Fruit fly (Drosophila melanogaster) Kc167 (cell line): Measurements from ENCODE around the gene Clp.

Source experiments
- Myc ChIP-seq: fragments of >200 bp; optimal IDR thresholded peaks from 2 replicates; lab custom pipeline; 2017; ENCODE audit warnings: missing external identifiers
- Sin3A ChIP-seq: fragments of >200 bp; optimal IDR thresholded peaks from 2 replicates; lab custom pipeline; 2018; ENCODE audit warnings: missing external identifiers
- h ChIP-seq: fragments of >200 bp; optimal IDR thresholded peaks from 3 replicates; lab custom pipeline; 2018; ENCODE audit warnings: missing external identifiers
- insv ChIP-seq: fragments of >200 bp; optimal IDR thresholded peaks from 3 replicates; lab custom pipeline; 2018; ENCODE audit warnings: missing external identifiers
- psq ChIP-seq: fragments of >200 bp; optimal IDR thresholded peaks from 2 replicates; lab custom pipeline; 2017; ENCODE audit warnings: missing external identifiers
- ttk ChIP-seq: sonication (Bioruptor generic); optimal IDR thresholded peaks from 2 replicates; lab custom pipeline; 2017; ENCODE audit warnings: missing external identifiers

Clp gene

DNA sequence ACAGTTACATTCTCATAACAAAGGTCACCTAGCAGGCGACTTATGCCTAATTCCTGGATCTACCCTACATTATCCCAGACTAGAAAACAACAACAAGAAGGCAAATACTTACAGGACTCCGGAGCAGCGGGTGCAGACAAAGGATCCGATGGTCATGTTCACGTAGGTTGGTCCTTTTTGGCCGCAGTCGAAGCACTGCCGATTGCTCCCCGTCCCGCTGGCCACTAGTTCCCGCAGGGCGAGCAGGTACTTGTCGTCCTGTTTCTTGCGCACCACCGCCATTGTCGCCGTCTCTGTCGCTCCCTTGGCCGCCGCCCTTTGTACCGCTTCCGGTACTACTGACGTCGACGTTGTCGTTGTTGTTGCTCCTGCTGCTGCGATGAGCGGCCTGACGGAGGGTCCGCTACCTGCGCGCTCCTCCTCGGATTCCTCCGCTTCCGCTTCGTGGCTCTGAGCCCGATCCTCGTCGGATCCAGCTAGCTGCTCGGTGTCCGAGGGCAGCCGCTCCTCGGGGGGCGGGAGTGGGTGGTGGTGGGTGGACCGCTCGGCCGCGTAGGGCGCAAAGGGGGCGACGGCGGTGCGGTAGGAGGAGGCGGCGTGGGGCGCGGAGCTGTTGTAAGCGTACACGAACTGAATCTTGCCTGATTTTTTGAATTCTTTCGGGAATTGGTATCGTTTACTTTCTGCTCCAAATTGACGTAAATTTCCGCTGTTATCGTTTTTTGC lies 30.2 kb downstream of the Clp start:
- no peak for TF ChIP-seq Sin3A (lab: Kevin White, UChicago)
- TF ChIP-seq ttk, result peak; percentile 97

DNA sequence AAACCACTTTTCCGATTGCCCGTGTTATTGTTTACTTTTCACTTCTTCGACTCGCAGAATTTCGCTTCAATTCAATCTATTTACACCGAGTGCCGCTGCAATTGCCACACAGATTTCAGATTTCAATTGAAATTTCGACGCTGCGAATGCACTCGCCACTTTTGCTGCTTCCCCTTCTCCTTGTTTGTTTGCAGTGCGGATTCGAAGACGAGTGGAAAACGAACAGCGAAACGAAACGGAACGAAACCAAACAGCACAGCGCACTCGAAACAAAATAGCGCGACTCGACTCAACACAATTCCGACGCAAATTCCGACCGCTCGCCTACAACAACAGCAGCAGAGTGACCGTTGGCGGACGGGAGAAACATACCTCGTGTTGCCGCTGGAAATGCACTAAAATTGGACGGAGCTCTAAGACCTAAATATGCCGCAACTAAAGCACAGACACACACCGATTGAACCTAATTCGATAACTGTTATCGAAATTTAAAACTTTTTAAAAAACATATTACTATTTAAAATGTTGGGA lies 31.0 kb downstream of the Clp start, which contains the start of gene drongo:
Gene drongo (minus strand): TSS at position 345 of the 531 bp plus-strand sequence.
- TF ChIP-seq Sin3A (lab: Kevin White, UChicago) (no peak), Myc (lab: Kevin White, UChicago) (no peak), h (lab: Kevin White, UChicago) (no peak), insv (lab: Kevin White, UChicago) (no peak), psq (no peak), ttk (no peak)

DNA sequence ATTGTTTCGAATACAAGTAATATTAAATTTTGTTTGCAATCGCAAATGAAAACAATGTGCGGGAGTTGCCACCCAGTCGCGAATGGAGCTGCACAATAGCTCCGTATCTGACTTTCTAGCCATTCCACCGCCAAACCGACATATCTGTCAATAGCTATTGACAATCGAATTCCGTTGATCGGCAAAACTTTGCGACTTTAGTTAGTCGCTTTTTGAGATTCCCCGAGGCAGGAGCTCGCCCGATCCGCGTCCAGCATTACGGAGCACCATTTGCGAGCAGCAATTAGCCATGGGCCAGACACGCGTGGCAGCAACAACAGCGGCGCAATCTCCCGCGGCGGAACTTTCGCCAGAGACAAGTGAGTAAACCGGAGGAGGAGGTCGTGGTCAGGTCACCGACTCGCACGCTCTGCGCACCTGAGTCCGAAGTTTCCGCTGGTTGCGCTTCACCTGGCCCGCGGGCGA lies 32.9 kb downstream of the Clp start, which contains the start of the genes CG4291 and kraken:
Gene CG4291 (minus strand): TSS at position 84 of the 465 bp plus-strand sequence.
Gene kraken (plus strand): TSS at position 122 of the 465 bp plus-strand sequence.
- TF ChIP-seq Sin3A (lab: Kevin White, UChicago) (no peak), ttk (no peak), psq (no peak), insv (lab: Kevin White, UChicago) (peak; percentile 3), h (lab: Kevin White, UChicago) (peak; percentile 56)

DNA sequence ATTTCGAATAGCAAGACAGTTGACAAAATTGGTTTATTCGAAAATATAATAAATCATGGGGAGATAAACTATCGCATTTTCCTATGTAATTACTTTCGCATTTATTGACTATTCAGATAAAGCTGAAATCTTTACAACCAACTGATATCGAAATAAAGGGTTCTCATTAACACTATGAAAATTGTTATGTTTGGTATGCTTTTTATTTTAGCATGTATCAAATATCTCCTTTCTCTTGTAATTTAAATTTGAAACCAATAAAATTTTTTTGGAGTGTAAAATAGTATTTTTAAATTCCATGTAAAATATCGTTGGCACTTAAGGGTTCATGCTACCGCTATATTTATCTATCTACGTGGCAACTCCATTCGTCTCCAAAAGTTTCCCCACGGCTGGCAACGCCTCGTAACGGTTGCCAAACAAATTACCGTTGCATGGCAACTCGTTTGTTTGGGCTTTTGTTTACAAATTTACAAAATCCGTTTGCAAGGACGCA lies 35.3 kb downstream of the Clp start, which contains the start of gene CG13949:
Gene CG13949 (plus strand): TSS at position 286 of the 496 bp plus-strand sequence.
- no peak for TF ChIP-seq Sin3A (lab: Kevin White, UChicago)
- TF ChIP-seq insv (lab: Kevin White, UChicago), result no peak
- no peak for TF ChIP-seq Myc (lab: Kevin White, UChicago)
- no peak for TF ChIP-seq h (lab: Kevin White, UChicago)

DNA sequence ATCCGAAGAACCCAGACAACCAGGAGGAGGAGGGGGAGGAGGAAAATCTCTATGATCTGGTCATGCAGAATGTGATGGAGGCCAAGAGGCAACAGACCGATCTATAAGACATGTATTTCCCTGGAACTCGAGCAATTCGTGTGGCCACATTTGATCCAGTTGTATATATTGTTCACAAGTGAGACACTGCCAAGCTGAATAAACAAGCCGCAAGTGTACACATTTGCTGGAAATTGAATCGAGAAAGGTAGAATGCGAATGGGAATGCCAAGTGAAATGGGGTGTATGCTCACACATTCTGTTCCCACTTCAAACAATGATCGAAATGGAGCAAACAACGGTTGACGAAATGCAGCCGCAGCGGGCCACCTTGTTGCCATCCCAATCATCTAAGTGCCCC lies 36.2 kb downstream of the Clp start:
- TF ChIP-seq Sin3A (lab: Kevin White, UChicago), result no peak

DNA sequence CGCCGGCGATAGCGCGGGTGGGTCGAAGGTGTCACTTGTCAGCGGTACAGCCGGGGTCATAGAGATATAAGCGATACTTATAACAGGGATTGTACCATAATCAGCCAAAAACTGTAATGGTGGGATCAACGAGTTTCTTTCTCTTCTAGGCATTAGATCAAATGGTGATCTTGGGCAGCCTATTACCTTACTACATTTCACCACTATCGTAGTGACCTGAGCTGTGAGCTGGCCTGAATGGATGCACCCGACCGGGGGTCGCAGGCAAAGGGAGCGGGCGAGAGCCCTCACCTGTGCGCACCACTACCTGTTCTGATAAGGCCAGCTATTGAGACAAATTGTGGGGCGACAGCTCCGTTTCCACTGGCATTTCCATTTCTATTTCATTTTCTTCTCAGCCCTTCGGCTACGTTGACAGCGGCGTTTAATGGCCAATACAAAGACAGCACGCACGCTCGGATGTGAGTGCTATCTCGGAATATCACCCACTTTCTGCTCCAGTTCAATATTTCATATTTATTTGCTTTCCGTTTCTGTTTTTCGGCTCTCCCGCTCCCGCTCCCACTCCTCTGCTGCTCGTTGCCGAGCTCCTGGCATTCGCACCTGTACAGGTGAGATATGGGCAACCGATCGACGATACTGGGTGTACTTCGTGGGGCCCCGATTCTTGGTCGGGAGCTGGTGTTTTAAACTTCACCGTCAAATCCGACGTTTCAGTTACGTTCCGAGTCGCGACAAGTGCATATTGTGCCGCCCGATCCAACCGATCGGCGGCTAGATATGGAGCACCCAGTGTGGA lies 37.1 kb downstream of the Clp start:
- TF ChIP-seq Sin3A (lab: Kevin White, UChicago) (no peak), insv (lab: Kevin White, UChicago) (no peak), h (lab: Kevin White, UChicago) (no peak), Myc (lab: Kevin White, UChicago) (no peak), ttk (no peak), psq (no peak)

DNA sequence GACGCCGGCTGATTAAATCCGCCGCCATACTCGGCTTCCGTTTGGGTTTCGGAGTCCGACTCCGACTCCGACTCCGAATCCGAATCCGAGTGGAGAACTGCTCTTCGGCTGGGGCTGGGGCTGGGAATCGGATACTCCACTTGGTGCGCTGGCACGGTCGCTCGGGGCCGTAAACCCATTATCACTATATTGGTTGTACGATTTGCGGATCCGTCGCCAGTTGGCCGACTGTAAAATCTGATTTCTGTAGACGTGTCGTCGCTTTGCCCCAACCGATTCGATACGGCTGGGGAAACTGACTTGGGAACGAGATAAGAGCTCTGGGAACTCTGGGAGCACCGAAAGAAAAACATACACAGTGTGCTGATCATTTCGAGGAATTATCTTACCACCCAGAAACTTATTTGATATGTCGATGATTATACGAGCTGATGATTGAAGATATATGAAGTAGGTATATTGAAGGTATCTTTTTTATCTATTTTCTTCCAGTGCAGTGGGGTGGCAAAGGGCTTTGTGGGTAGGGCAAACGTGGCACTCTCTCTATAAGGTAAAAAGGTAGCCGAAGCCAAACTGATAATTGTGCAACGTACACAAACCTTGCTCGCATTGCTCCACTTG lies 38.2 kb downstream of the Clp start:
- no peak for TF ChIP-seq psq
- TF ChIP-seq Sin3A (lab: Kevin White, UChicago), result no peak
- TF ChIP-seq insv (lab: Kevin White, UChicago), result no peak
- no peak for TF ChIP-seq h (lab: Kevin White, UChicago)
- TF ChIP-seq ttk, result no peak
- TF ChIP-seq Myc (lab: Kevin White, UChicago), result no peak

DNA sequence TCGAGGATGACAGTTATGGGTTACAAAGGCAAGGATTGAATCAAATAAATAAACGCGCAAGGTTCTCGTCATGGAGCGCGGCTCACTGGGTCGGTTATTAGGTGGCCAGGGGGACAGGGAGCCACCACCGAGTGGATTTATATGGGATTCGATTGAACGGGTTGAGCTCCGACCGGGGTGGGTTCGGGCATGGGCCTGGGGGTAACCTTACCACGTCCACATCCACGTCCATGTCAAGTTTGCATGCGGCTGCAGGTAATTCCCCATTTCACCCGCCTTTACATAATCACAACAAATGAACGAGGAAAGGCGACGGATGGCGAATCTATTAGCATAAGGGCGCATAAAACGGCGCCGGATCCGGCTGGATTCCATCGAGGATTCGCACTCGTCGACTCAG lies 40.1 kb downstream of the Clp start, which contains the start of gene CG13950:
Gene CG13950 (plus strand): TSS at position 301 of the 400 bp plus-strand sequence.
- no peak for TF ChIP-seq insv (lab: Kevin White, UChicago)
- TF ChIP-seq ttk, result no peak
- no peak for TF ChIP-seq psq
- no peak for TF ChIP-seq h (lab: Kevin White, UChicago)

DNA sequence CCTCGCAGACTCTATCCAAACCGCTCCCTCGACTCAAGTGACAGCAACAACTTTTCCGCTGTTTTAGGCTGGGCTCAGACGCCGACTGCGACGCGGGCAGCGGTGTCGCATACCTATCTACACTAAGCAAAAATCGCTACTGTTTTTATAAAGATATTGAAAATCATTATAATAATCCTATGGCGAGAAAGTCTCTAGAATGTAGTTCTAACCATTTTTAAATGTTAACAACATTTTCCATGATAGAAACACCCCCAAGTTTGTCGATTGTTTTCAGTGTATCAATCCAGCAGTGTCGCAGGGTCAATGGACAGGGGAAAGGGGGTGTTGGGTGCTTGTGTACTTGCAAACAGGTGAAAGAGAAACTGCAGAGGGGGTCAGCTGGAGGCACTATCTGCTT lies 46.1 kb downstream of the Clp start:
- TF ChIP-seq psq (no peak), insv (lab: Kevin White, UChicago) (no peak), ttk (no peak), Sin3A (lab: Kevin White, UChicago) (no peak), h (lab: Kevin White, UChicago) (no peak)

DNA sequence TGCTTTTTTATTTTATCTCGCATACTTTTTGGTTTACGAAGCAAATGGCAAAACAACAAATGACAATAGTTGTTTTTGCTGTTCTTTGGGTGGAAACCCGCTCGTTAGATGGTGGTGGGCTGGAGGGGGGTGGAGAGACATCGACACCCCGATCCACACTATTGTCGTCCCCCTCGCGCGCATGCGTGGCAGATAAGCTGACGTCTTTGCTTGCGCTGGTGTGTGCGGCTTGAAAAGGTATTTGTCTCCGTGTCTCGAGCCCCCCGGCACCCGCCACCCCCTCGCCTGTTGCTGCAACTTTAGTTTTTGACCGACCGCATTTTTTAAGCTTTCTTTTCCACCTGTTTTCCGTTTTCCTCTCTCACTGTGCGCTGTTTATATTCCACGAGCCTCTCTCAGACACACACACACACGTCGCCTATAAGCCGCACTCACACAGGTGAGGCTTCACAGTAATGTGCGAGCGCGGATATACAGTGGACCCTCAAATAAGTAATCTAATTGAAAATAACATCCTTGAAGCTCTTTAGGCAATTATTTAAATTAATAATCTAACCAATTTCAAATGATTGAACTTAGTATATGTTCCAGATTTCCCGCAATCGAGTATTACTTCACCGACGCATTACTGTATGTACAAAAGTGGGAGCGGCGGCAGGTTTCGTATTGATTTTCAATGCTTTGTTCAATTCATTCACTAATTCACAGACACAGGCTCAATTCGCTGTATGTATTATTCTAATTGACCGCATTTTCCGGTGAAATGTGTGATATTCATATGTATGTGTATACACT lies 47.4 kb downstream of the Clp start:
- no peak for TF ChIP-seq Myc (lab: Kevin White, UChicago)
- TF ChIP-seq ttk, result no peak
- no peak for TF ChIP-seq Sin3A (lab: Kevin White, UChicago)
- TF ChIP-seq insv (lab: Kevin White, UChicago), result no peak
- no peak for TF ChIP-seq psq
- no peak for TF ChIP-seq h (lab: Kevin White, UChicago)

DNA sequence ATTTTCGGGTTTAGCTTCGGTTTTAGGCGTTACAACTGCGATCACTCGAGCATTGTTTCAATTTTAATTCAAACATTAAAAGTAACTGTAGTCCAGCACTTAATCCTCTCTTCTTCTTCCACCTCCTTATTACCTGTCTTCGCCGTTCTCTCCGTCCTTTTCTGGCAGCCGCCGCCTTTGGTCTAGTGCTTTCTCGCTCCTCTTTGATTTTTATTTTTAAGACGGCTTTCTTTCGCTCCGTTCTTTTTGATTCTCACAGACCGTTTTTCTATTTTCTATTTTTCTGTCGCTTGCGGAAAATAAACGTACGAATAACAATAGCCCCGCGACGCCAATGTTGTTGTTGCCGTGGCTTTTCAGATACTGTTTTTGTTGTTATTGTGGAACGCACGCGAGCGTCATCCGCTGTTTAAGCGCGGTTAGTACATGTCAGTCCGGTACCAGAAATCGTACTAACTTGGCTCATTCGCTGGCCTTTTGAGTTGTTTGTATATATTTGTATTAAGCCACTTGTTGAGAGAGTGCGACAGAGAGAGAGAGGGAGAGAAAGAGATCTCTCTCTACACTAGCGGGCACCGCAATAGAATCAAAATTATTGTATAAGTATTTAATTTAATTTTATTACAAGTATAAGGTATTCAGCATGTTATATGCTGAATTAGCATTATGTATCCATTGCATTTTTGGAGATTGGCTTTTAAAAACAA lies 48.3 kb downstream of the Clp start, which contains the start of gene aru:
Gene aru (minus strand): TSS at position 456 of the 707 bp plus-strand sequence.
- TF ChIP-seq ttk (no peak), insv (lab: Kevin White, UChicago) (no peak), psq (no peak), Myc (lab: Kevin White, UChicago) (no peak), h (lab: Kevin White, UChicago) (no peak), Sin3A (lab: Kevin White, UChicago) (no peak)
